Worm (Caenorhabditis elegans) whole organism, L3 larva: ENCODE measurements around the gene C18H9.6.

Experiments
- ama-1 ChIP-seq: fragments of 150-350 bp; optimal IDR thresholded peaks from 2 replicates; lab custom pipeline; 2018
- elt-3 ChIP-seq, 3 experiments: fragments of 150-350 bp in 1 of 3; sonication (generic microtip) in 2 of 3; optimal IDR thresholded peaks; 2 replicates in 2 of 3; 4 replicates in 1 of 3; lab custom pipeline; 2014 to 2017; ENCODE audit warnings: missing biosample characterization in 3 of 3, missing genetic modification characterization in 3 of 3
- fos-1 ChIP-seq: fragments of 150-350 bp; optimal IDR thresholded peaks from 2 replicates; lab custom pipeline; 2014; ENCODE audit warnings: missing biosample characterization, missing genetic modification characterization
- jun-1 ChIP-seq: fragments of 150-350 bp; optimal IDR thresholded peaks from 2 replicates; lab custom pipeline; 2014; ENCODE audit warnings: missing biosample characterization, missing genetic modification reagents, missing genetic modification characterization
- nhr-11 ChIP-seq: fragments of 150-350 bp; optimal IDR thresholded peaks from 2 replicates; lab custom pipeline; 2014; ENCODE audit warnings: missing biosample characterization, missing genetic modification characterization
- nhr-12 ChIP-seq: fragments of 150-350 bp; optimal IDR thresholded peaks from 2 replicates; lab custom pipeline; 2014; ENCODE audit warnings: missing biosample characterization, missing genetic modification characterization
- nhr-237 ChIP-seq: fragments of 150-350 bp; optimal IDR thresholded peaks from 2 replicates; lab custom pipeline; 2014; ENCODE audit warnings: missing biosample characterization, missing genetic modification characterization
- nhr-77 ChIP-seq: fragments of 150-350 bp; optimal IDR thresholded peaks from 2 replicates; lab custom pipeline; 2014; ENCODE audit warnings: missing biosample characterization, missing genetic modification characterization
- unc-62 ChIP-seq: fragments of 150-350 bp; sonication (generic microtip); optimal IDR thresholded peaks from 4 replicates; lab custom pipeline; 2014; ENCODE audit warnings: missing biosample characterization, missing genetic modification reagents, missing genetic modification characterization

ce11 chrII:6726814-6727213, 25.4 kb upstream of the C18H9.6 start:
- TF ChIP-seq elt-3 (tag; optimal IDR thresholded peaks at IDR 0.05; lab: Kevin White, UChicago), result no peak
- no peak for TF ChIP-seq nhr-77 (tag; lab: Kevin White, UChicago)
- TF ChIP-seq jun-1, result no peak
- TF ChIP-seq nhr-237 (tag; lab: Kevin White, UChicago), result no peak
- TF ChIP-seq ama-1 (lab: Kevin White, UChicago), result no peak
- TF ChIP-seq nhr-11, result no peak
- TF ChIP-seq nhr-12 (tag; lab: Kevin White, UChicago), result no peak
- no peak for TF ChIP-seq unc-62 (GFP tag; lab: Kevin White, UChicago)
- no peak for TF ChIP-seq fos-1 (tag; lab: Kevin White, UChicago)
